Worm (Caenorhabditis elegans) whole organism, L4 larva: ENCODE data around the gene clec-148.
A peak's percentile ranks its signal among the peaks of the same experiment; 100 is the strongest.

Experiments
- F49E8.2 ChIP-seq: sonication (generic microtip); optimal IDR thresholded peaks from 2 replicates; lab custom pipeline; 2016; ENCODE audit warnings: missing compliant biosample characterization, mild to moderate bottlenecking, missing genetic modification characterization, borderline replicate concordance
- Y75B8A.6 ChIP-seq: fragments of 200-800 bp; sonication (Bioruptor generic); IDR thresholded peaks from 2 replicates; pipeline ENCODE4 v1.3.6; 2022; ENCODE audit warnings: missing genetic modification reagents, missing genetic modification characterization, missing compliant biosample characterization
- dve-1 ChIP-seq: sonication (generic microtip); optimal IDR thresholded peaks from 2 replicates; lab custom pipeline; 2017; ENCODE audit warnings: antibody characterized with exemption, mild to moderate bottlenecking, missing genetic modification characterization, missing compliant biosample characterization; ENCODE audit not compliant: insufficient read depth
- nhr-42 ChIP-seq: fragments of 200-800 bp; sonication (Bioruptor generic); IDR thresholded peaks from 2 replicates; pipeline ENCODE4 v1.3.6; 2022; ENCODE audit warnings: missing genetic modification characterization, missing compliant biosample characterization
- unc-130 ChIP-seq: sonication (generic microtip); optimal IDR thresholded peaks from 2 replicates; lab custom pipeline; 2016; ENCODE audit warnings: missing genetic modification reagents, missing genetic modification characterization, missing compliant biosample characterization
- unc-39 ChIP-seq: sonication (generic microtip); optimal IDR thresholded peaks from 2 replicates; lab custom pipeline; 2017; ENCODE audit warnings: missing biosample characterization, missing genetic modification characterization

DNA sequence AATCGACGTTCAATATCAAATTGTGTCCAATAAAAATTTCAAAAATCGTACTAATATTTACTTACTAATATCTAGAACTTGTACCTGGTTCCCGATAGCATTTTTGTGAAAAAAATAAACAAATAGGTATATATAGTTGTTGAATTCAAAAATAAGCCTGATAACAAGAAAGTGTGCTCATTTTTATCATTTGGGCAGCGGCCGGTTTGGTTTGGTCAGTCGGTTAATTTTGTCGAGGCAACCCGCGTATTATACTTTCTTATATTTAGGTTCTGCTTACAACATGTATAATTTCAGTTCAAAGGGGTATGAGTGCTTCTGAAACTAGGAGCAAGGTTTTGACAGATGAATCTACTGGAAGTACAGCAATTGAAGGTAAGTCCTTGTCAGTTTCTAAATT lies 45.0 kb downstream of the clec-148 start, which contains the start of the genes nhr-280 and C29F9.2:
- TF ChIP-seq dve-1 (tag; lab: Kevin White, UChicago) (peak; percentile 40), unc-130 (no peak), nhr-42 (GFP tag; lab: Robert Waterston, UW) (no peak), Y75B8A.6 (GFP tag; lab: Robert Waterston, UW) (no peak), unc-39 (tag; lab: Kevin White, UChicago) (no peak), F49E8.2 (tag; lab: Kevin White, UChicago) (no peak)
